Worm (Caenorhabditis elegans) whole organism, late embryonic: ENCODE data around the gene fbxa-134.

Experiments
- K02D7.2 ChIP-seq: sonication (generic microtip); optimal IDR thresholded peaks from 2 replicates; lab custom pipeline; 2017; ENCODE audit warnings: mild to moderate bottlenecking, missing genetic modification characterization, missing compliant biosample characterization
- ceh-34 ChIP-seq: sonication (generic microtip); optimal IDR thresholded peaks from 2 replicates; lab custom pipeline; 2016; ENCODE audit warnings: mild to moderate bottlenecking, missing genetic modification characterization, missing compliant biosample characterization
- dmd-4 ChIP-seq: sonication (generic microtip); optimal IDR thresholded peaks from 2 replicates; lab custom pipeline; 2016; ENCODE audit warnings: borderline replicate concordance, missing genetic modification characterization, missing compliant biosample characterization
- elt-2 ChIP-seq: sonication (generic microtip); optimal IDR thresholded peaks from 2 replicates; lab custom pipeline; 2016; ENCODE audit warnings: missing genetic modification reagents, missing genetic modification characterization, missing compliant biosample characterization
- eyg-1 ChIP-seq: sonication (generic microtip); optimal IDR thresholded peaks from 2 replicates; lab custom pipeline; 2016; ENCODE audit warnings: missing genotype, missing genetic modification characterization, missing compliant biosample characterization
- fax-1 ChIP-seq: sonication (generic microtip); optimal IDR thresholded peaks from 2 replicates; lab custom pipeline; 2016; ENCODE audit warnings: missing genotype, missing genetic modification characterization, missing compliant biosample characterization
- fkh-6 ChIP-seq: sonication (generic microtip); optimal IDR thresholded peaks from 2 replicates; lab custom pipeline; 2016; ENCODE audit warnings: missing genetic modification characterization, missing compliant biosample characterization
- hlh-13 ChIP-seq: fragments of 200-800 bp; sonication (Bioruptor generic); optimal IDR thresholded peaks from 2 replicates; lab custom pipeline; 2018; ENCODE audit warnings: mild to moderate bottlenecking, missing genetic modification characterization, missing compliant biosample characterization
- lin-11 ChIP-seq: fragments of 200-800 bp; sonication (Bioruptor generic); optimal IDR thresholded peaks from 2 replicates; lab custom pipeline; 2018; ENCODE audit warnings: mild to moderate bottlenecking, missing genetic modification characterization, missing compliant biosample characterization
- nfya-1 ChIP-seq: sonication (generic microtip); optimal IDR thresholded peaks from 2 replicates; lab custom pipeline; 2017; ENCODE audit warnings: missing genetic modification characterization, mild to moderate bottlenecking, missing compliant biosample characterization, antibody characterized with exemption, moderate library complexity
- pha-2 ChIP-seq: sonication (generic microtip); optimal IDR thresholded peaks from 2 replicates; lab custom pipeline; 2017; ENCODE audit warnings: mild to moderate bottlenecking, missing genetic modification characterization, missing compliant biosample characterization

ce11 chrV:17327867-17328266 lies 24.8 kb downstream of the fbxa-134 start, which contains the start of gene sdz-16:
- TF ChIP-seq fkh-6 (tag; lab: Kevin White, UChicago), result no peak
- TF ChIP-seq pha-2 (tag; lab: Kevin White, UChicago), result no peak
- no peak for TF ChIP-seq K02D7.2 (tag; lab: Kevin White, UChicago)
- no peak for TF ChIP-seq ceh-34
- no peak for TF ChIP-seq lin-11 (tag; lab: Kevin White, UChicago)
- TF ChIP-seq hlh-13, result no peak
- TF ChIP-seq nfya-1, result no peak
- TF ChIP-seq fax-1, result no peak
- no peak for TF ChIP-seq dmd-4
- no peak for TF ChIP-seq eyg-1 (tag; lab: Kevin White, UChicago)
- no peak for TF ChIP-seq elt-2
